Fruit fly (Drosophila melanogaster) whole organism, prepupa: ENCODE results near the gene Past1.

ENCODE experiments used
- Blimp-1 ChIP-seq: fragments of 200-800 bp; sonication (Bioruptor generic); optimal IDR thresholded peaks from 3 replicates; lab custom pipeline; 2017; ENCODE audit warnings: missing biosample characterization, missing genetic modification characterization, mild to moderate bottlenecking, moderate library complexity, missing genetic modification reagents
- CG10631 ChIP-seq: fragments of 200-800 bp; sonication (Bioruptor generic); optimal IDR thresholded peaks from 2 replicates; lab custom pipeline; 2016; ENCODE audit warnings: missing biosample characterization, missing genetic modification characterization
- CG10669 ChIP-seq: fragments of 200-800 bp; sonication (Bioruptor generic); optimal IDR thresholded peaks from 3 replicates; lab custom pipeline; 2018; ENCODE audit warnings: missing biosample characterization, mild to moderate bottlenecking, missing genetic modification characterization, moderate library complexity
- CG11294 ChIP-seq: fragments of 200-800 bp; sonication (Bioruptor generic); IDR thresholded peaks from 2 replicates; pipeline ENCODE4 v1.3.6; 2022; ENCODE audit warnings: missing biosample characterization, missing genetic modification characterization
- CG11762 ChIP-seq: fragments of 200-800 bp; sonication (Bioruptor generic); optimal IDR thresholded peaks from 3 replicates; lab custom pipeline; 2016; ENCODE audit warnings: missing biosample characterization, missing genetic modification characterization; ENCODE audit not compliant: insufficient read depth
- CG15336 ChIP-seq: fragments of 200-800 bp; sonication (Bioruptor generic); IDR thresholded peaks from 2 replicates; pipeline ENCODE4 v1.3.6; 2022; ENCODE audit warnings: missing biosample characterization, missing genetic modification characterization
- CG1621 ChIP-seq: fragments of 200-800 bp; sonication (Bioruptor generic); optimal IDR thresholded peaks from 3 replicates; lab custom pipeline; 2018; ENCODE audit warnings: missing biosample characterization, mild to moderate bottlenecking, missing genetic modification characterization
- CG16779 ChIP-seq: fragments of 200-800 bp; sonication (Bioruptor generic); optimal IDR thresholded peaks from 3 replicates; lab custom pipeline; 2017; ENCODE audit warnings: missing biosample characterization, mild to moderate bottlenecking, missing genetic modification characterization
- CG3032 ChIP-seq: fragments of 200-800 bp; optimal IDR thresholded peaks from 2 replicates; lab custom pipeline; 2019; ENCODE audit warnings: missing biosample characterization, mild to moderate bottlenecking, missing genetic modification characterization, moderate library complexity
- CG34406 ChIP-seq: fragments of 200-800 bp; sonication (Bioruptor generic); optimal IDR thresholded peaks from 3 replicates; lab custom pipeline; 2016; ENCODE audit warnings: missing biosample characterization, missing genetic modification characterization
- CG3919 ChIP-seq: fragments of 200-800 bp; sonication (Bioruptor generic); optimal IDR thresholded peaks from 3 replicates; lab custom pipeline; 2016; ENCODE audit warnings: missing biosample characterization, missing genetic modification characterization
- CG4318 ChIP-seq: fragments of 200-800 bp; sonication (Bioruptor generic); optimal IDR thresholded peaks from 3 replicates; lab custom pipeline; 2017; ENCODE audit warnings: missing biosample characterization, mild to moderate bottlenecking, missing genetic modification characterization
- CG6163 ChIP-seq: fragments of 200-800 bp; sonication (Bioruptor generic); IDR thresholded peaks from 3 replicates; pipeline ENCODE4 v1.3.6; 2022; ENCODE audit warnings: missing biosample characterization, missing genetic modification characterization
- CG6276 ChIP-seq: fragments of 200-800 bp; sonication (Bioruptor generic); optimal IDR thresholded peaks from 2 replicates; lab custom pipeline; 2017; ENCODE audit warnings: missing biosample characterization, mild to moderate bottlenecking, missing genetic modification characterization
- CG6792 ChIP-seq: fragments of 200-800 bp; sonication (Bioruptor generic); optimal IDR thresholded peaks from 3 replicates; lab custom pipeline; 2016; ENCODE audit warnings: missing biosample characterization, missing genetic modification characterization
- CG6808 ChIP-seq: fragments of 200-800 bp; sonication (Bioruptor generic); optimal IDR thresholded peaks from 3 replicates; lab custom pipeline; 2017; ENCODE audit warnings: missing biosample characterization, missing genetic modification characterization, mild to moderate bottlenecking, moderate library complexity, missing genetic modification reagents
- CG6854 ChIP-seq: fragments of 200-800 bp; sonication (Bioruptor generic); optimal IDR thresholded peaks from 2 replicates; lab custom pipeline; 2017; ENCODE audit warnings: missing biosample characterization, mild to moderate bottlenecking, missing genetic modification characterization
- CG7368 ChIP-seq: fragments of 200-800 bp; sonication (Bioruptor generic); optimal IDR thresholded peaks from 3 replicates; lab custom pipeline; 2016; ENCODE audit warnings: missing biosample characterization, missing genetic modification characterization
- CG8119 ChIP-seq: fragments of 200-800 bp; sonication (Bioruptor generic); IDR thresholded peaks from 3 replicates; pipeline ENCODE4 v1.3.6; 2022; ENCODE audit warnings: missing biosample characterization, missing genetic modification characterization
- CG8319 ChIP-seq: fragments of 200-800 bp; sonication (Bioruptor generic); optimal IDR thresholded peaks from 3 replicates; lab custom pipeline; 2016; ENCODE audit warnings: missing biosample characterization, missing genetic modification characterization
- CG8632 ChIP-seq: fragments of 200-800 bp; sonication (Bioruptor generic); optimal IDR thresholded peaks from 3 replicates; lab custom pipeline; 2016; ENCODE audit warnings: missing biosample characterization, missing genetic modification characterization
- CG9139 ChIP-seq: fragments of 200-800 bp; sonication (Bioruptor generic); optimal IDR thresholded peaks from 3 replicates; lab custom pipeline; 2017; ENCODE audit warnings: missing biosample characterization, mild to moderate bottlenecking, missing genetic modification characterization
- Eip78C ChIP-seq: fragments of 200-800 bp; sonication (Bioruptor generic); peaks from one replicate; lab custom pipeline; 2016; ENCODE audit warnings: missing biosample characterization, missing genetic modification characterization
- Eip93F ChIP-seq: fragments of 200-800 bp; sonication (Bioruptor generic); optimal IDR thresholded peaks from 2 replicates; lab custom pipeline; 2016; ENCODE audit warnings: missing biosample characterization, mild to moderate bottlenecking, missing genetic modification characterization
- Ets21C ChIP-seq: fragments of 200-800 bp; sonication (Bioruptor generic); optimal IDR thresholded peaks from 3 replicates; lab custom pipeline; 2016; ENCODE audit warnings: missing biosample characterization, missing genetic modification characterization
- Ets96B ChIP-seq: fragments of 200-800 bp; optimal IDR thresholded peaks from 2 replicates; lab custom pipeline; 2019; ENCODE audit warnings: missing biosample characterization, mild to moderate bottlenecking, missing genetic modification characterization, moderate library complexity
- Hr38 ChIP-seq: sonication (Bioruptor generic); optimal IDR thresholded peaks from 2 replicates; lab custom pipeline; 2016; ENCODE audit warnings: missing biosample characterization, missing genetic modification characterization
- Hr4 ChIP-seq: fragments of 200-800 bp; sonication (Bioruptor generic); optimal IDR thresholded peaks from 3 replicates; lab custom pipeline; 2016; ENCODE audit warnings: missing biosample characterization, missing genetic modification characterization
- Lpt ChIP-seq: fragments of 200-800 bp; sonication (Bioruptor generic); optimal IDR thresholded peaks from 3 replicates; lab custom pipeline; 2016; ENCODE audit warnings: missing biosample characterization, missing genetic modification characterization
- Met ChIP-seq: fragments of 200-800 bp; sonication (Bioruptor generic); optimal IDR thresholded peaks from 3 replicates; lab custom pipeline; 2016; ENCODE audit warnings: missing biosample characterization, missing genetic modification characterization
- Smox ChIP-seq: fragments of 200-800 bp; sonication (Bioruptor generic); optimal IDR thresholded peaks from 3 replicates; lab custom pipeline; 2016; ENCODE audit warnings: missing biosample characterization, missing genetic modification characterization
- Sox102F ChIP-seq: fragments of 200-800 bp; sonication (Bioruptor generic); optimal IDR thresholded peaks from 2 replicates; lab custom pipeline; 2016; ENCODE audit warnings: missing biosample characterization, mild to moderate bottlenecking, missing genetic modification characterization
- Sox14 ChIP-seq: fragments of 200-800 bp; sonication (Bioruptor generic); optimal IDR thresholded peaks from 3 replicates; lab custom pipeline; 2016; ENCODE audit warnings: missing biosample characterization, missing genetic modification characterization
- Sox15 ChIP-seq: fragments of 200-800 bp; sonication (Bioruptor generic); optimal IDR thresholded peaks from 3 replicates; lab custom pipeline; 2016; ENCODE audit warnings: missing biosample characterization, missing genetic modification characterization
- achi ChIP-seq: fragments of 200-800 bp; sonication (Bioruptor generic); optimal IDR thresholded peaks from 3 replicates; lab custom pipeline; 2016; ENCODE audit warnings: missing biosample characterization, missing genetic modification characterization
- cyc ChIP-seq: fragments of 200-800 bp; sonication (Bioruptor generic); optimal IDR thresholded peaks from 3 replicates; lab custom pipeline; 2016; ENCODE audit warnings: missing biosample characterization, missing genetic modification characterization
- eg ChIP-seq: fragments of 200-800 bp; sonication (Bioruptor generic); IDR thresholded peaks from 3 replicates; pipeline ENCODE4 v1.3.6; 2022; ENCODE audit warnings: missing biosample characterization, missing genetic modification characterization
- esn ChIP-seq: fragments of 200-800 bp; sonication (Bioruptor generic); optimal IDR thresholded peaks from 2 replicates; lab custom pipeline; 2016; ENCODE audit warnings: missing biosample characterization, mild to moderate bottlenecking, missing genetic modification characterization, moderate library complexity
- fd85E ChIP-seq: fragments of 200-800 bp; sonication (Bioruptor generic); optimal IDR thresholded peaks from 3 replicates; lab custom pipeline; 2016; ENCODE audit warnings: missing biosample characterization, missing genetic modification characterization
- fkh ChIP-seq: fragments of 200-800 bp; sonication (Bioruptor generic); optimal IDR thresholded peaks from 3 replicates; lab custom pipeline; 2017; ENCODE audit warnings: missing biosample characterization, mild to moderate bottlenecking, missing genetic modification characterization, moderate library complexity
- net ChIP-seq: fragments of 200-800 bp; sonication (Bioruptor generic); optimal IDR thresholded peaks from 3 replicates; lab custom pipeline; 2016; ENCODE audit warnings: missing biosample characterization, missing genetic modification characterization
- salr ChIP-seq, 2 experiments: fragments of 200-800 bp; sonication (Bioruptor generic); optimal IDR thresholded peaks; 3 replicates each; lab custom pipeline; 2016 to 2018; ENCODE audit warnings: missing biosample characterization in 2 of 2, missing genetic modification characterization in 2 of 2, mild to moderate bottlenecking in 1 of 2
- ss ChIP-seq, 2 experiments: fragments of 200-800 bp; sonication (Bioruptor generic); optimal IDR thresholded peaks; 2 replicates in 1 of 2; 3 replicates in 1 of 2; lab custom pipeline; 2017 to 2018; ENCODE audit warnings: mild to moderate bottlenecking in 2 of 2, missing biosample characterization in 2 of 2, missing genetic modification characterization in 2 of 2, moderate library complexity in 1 of 2
- svp ChIP-seq: fragments of 200-800 bp; sonication (Bioruptor generic); peaks from one replicate; lab custom pipeline; 2016; ENCODE audit warnings: missing biosample characterization, missing genetic modification characterization
- topi ChIP-seq: fragments of 200-800 bp; sonication (Bioruptor generic); optimal IDR thresholded peaks from 3 replicates; lab custom pipeline; 2016; ENCODE audit warnings: missing biosample characterization, missing genetic modification characterization
- vri ChIP-seq: fragments of 200-800 bp; sonication (Bioruptor generic); optimal IDR thresholded peaks from 3 replicates; lab custom pipeline; 2016; ENCODE audit warnings: missing biosample characterization, mild to moderate bottlenecking, missing genetic modification characterization

The Past1 gene

dm6 chr3R:12650537-12650936 lies 46.6 kb upstream of the Past1 start:
- TF ChIP-seq fkh (GFP tag; lab: Kevin White, UChicago) (peak; percentile 30), CG4318 (GFP tag; lab: Kevin White, UChicago) (no peak), svp (GFP tag; lab: Kevin White, UChicago) (peak; percentile 33)

- TF ChIP-seq CG8632 (GFP tag; lab: Kevin White, UChicago): no peak
- TF ChIP-seq, all 60 proteins: peak for 0
Observed at dm6 chr3R:12652736-12653135, 44.4 kb upstream of the Past1 start.

dm6 chr3R:12653511-12654252 lies 43.4 kb upstream of the Past1 start:
- no peak for TF ChIP-seq CG6808 (GFP tag; lab: Kevin White, UChicago)
- TF ChIP-seq Hr38: no peak
- TF ChIP-seq CG4318 (GFP tag; lab: Kevin White, UChicago): peak; percentile 34
- TF ChIP-seq Sox15 (GFP tag; lab: Kevin White, UChicago): no peak
- TF ChIP-seq fkh (GFP tag; lab: Kevin White, UChicago): peak; percentile 56
- no peak for TF ChIP-seq Blimp-1 (GFP tag; lab: Kevin White, UChicago)
- TF ChIP-seq CG7368 (GFP tag; lab: Kevin White, UChicago): no peak
- TF ChIP-seq CG1621: no peak
- TF ChIP-seq Smox (GFP tag; lab: Kevin White, UChicago): no peak
- no peak for TF ChIP-seq Met
- no peak for TF ChIP-seq CG10669 (GFP tag; lab: Kevin White, UChicago)
- TF ChIP-seq CG34406 (GFP tag; lab: Kevin White, UChicago): no peak
- peak; percentile 82 for TF ChIP-seq CG15336 (GFP tag; lab: Robert Waterston, UW)
- TF ChIP-seq Ets96B (tag; lab: Kevin White, UChicago): no peak
- TF ChIP-seq CG6276 (GFP tag; lab: Kevin White, UChicago): peak; percentile 64
- no peak for TF ChIP-seq topi (GFP tag; lab: Kevin White, UChicago)
- no peak for TF ChIP-seq CG10631
- TF ChIP-seq svp (GFP tag; lab: Kevin White, UChicago): peak; percentile 58
- no peak for TF ChIP-seq CG6792 (GFP tag; lab: Kevin White, UChicago)
- peak; percentile 48 for TF ChIP-seq Lpt
- no peak for TF ChIP-seq Ets21C (GFP tag; lab: Kevin White, UChicago)
- TF ChIP-seq Eip78C (GFP tag; lab: Kevin White, UChicago): peak; percentile 51
- no peak for TF ChIP-seq ss (GFP tag; optimal IDR thresholded peaks at IDR 0.05; lab: Kevin White, UChicago)
- TF ChIP-seq CG8632 (GFP tag; lab: Kevin White, UChicago): no peak
- peak; percentile 88 for TF ChIP-seq CG8119
- peak; percentile 83 for TF ChIP-seq eg (GFP tag; lab: Robert Waterston, UW)
- no peak for TF ChIP-seq Eip93F
- peak; percentile 83 for TF ChIP-seq Hr4 (GFP tag; lab: Kevin White, UChicago)
- no peak for TF ChIP-seq CG8319 (GFP tag; lab: Kevin White, UChicago)
- no peak for TF ChIP-seq Sox14 (GFP tag; lab: Kevin White, UChicago)
- TF ChIP-seq CG6854 (GFP tag; lab: Kevin White, UChicago): no peak
- TF ChIP-seq CG9139 (GFP tag; lab: Kevin White, UChicago): no peak
- TF ChIP-seq net (GFP tag; lab: Kevin White, UChicago): peak; percentile 45
- peak; percentile 39; the same call in 2 of the 3 replicates for TF ChIP-seq CG6163 (GFP tag; lab: Robert Waterston, UW)
- no peak for TF ChIP-seq CG3032 (tag; lab: Kevin White, UChicago)
- no peak for TF ChIP-seq fd85E (GFP tag; lab: Kevin White, UChicago)
- TF ChIP-seq vri (GFP tag; lab: Kevin White, UChicago): peak; percentile 50
- TF ChIP-seq achi: peak; percentile 26
- no peak for TF ChIP-seq CG3919 (GFP tag; lab: Kevin White, UChicago)
- peak; percentile 78; the same call in 1 of the 2 replicates for TF ChIP-seq CG11294 (GFP tag; lab: Robert Waterston, UW)
- no peak for TF ChIP-seq salr (GFP tag; optimal IDR thresholded peaks at IDR 0.05; lab: Kevin White, UChicago)
- no peak for TF ChIP-seq esn (GFP tag; lab: Kevin White, UChicago)
- no peak for TF ChIP-seq Sox102F (GFP tag; lab: Kevin White, UChicago)
- TF ChIP-seq cyc: no peak
- no peak for TF ChIP-seq CG16779
- TF ChIP-seq CG11762 (GFP tag; lab: Kevin White, UChicago): no peak
